Worm (Caenorhabditis elegans): ENCODE data around the gene T03F7.6.

- TF ChIP-seq unc-62 (GFP tag; optimal IDR thresholded peaks at IDR 0.05): no peak
- TF ChIP-seq elt-1 (tag; optimal IDR thresholded peaks at IDR 0.05): no peak
- TF ChIP-seq skn-1 (tag; optimal IDR thresholded peaks at IDR 0.05): no peak
- no peak for TF ChIP-seq snpc-4 (tag; optimal IDR thresholded peaks at IDR 0.05)
- TF ChIP-seq lin-13 (GFP tag; optimal IDR thresholded peaks at IDR 0.05): no peak
- no peak for TF ChIP-seq mdl-1 (tag; optimal IDR thresholded peaks at IDR 0.05)
- TF ChIP-seq R02D3.7 (tag; optimal IDR thresholded peaks at IDR 0.05): no peak
Observed at ce11 chrV:11265482-11265881, 29.0 kb upstream of the T03F7.6 start, which contains the start of gene cln-3.1.

Data from whole organism, L2 larva.